Worm (Caenorhabditis elegans): ENCODE data around the gene maa-1.

ce11 chrIII:11846365-11846764, 24.0 kb upstream of the maa-1 start, which contains the start of gene ntl-3:
- TF ChIP-seq elt-4 (tag; optimal IDR thresholded peaks at IDR 0.05) (no peak), F13H6.1 (tag; optimal IDR thresholded peaks at IDR 0.05) (no peak), nhr-11 (tag; optimal IDR thresholded peaks at IDR 0.05) (no peak), hlh-8 (tag; optimal IDR thresholded peaks at IDR 0.05) (no peak), ahr-1 (tag; optimal IDR thresholded peaks at IDR 0.05) (no peak), ceh-22 (tag; optimal IDR thresholded peaks at IDR 0.05) (no peak), ceh-19 (GFP tag; optimal IDR thresholded peaks at IDR 0.05) (no peak), eyg-1 (tag; optimal IDR thresholded peaks at IDR 0.05) (no peak), sox-4 (tag; optimal IDR thresholded peaks at IDR 0.05) (no peak), lin-11 (tag; optimal IDR thresholded peaks at IDR 0.05) (no peak), npax-4 (tag; optimal IDR thresholded peaks at IDR 0.05) (no peak), fkh-10 (GFP tag; optimal IDR thresholded peaks at IDR 0.05) (no peak), hlh-6 (tag; optimal IDR thresholded peaks at IDR 0.05) (no peak), nfya-1 (tag; optimal IDR thresholded peaks at IDR 0.05) (no peak)

Measured in whole organism, late embryonic.